Worm (Caenorhabditis elegans) whole organism, L4 larva: ENCODE data around the gene fbxa-133.
"Not testable (repeated sequence)": the region's sequence is repeated elsewhere in the genome, so short reads cannot be mapped to it uniquely, and the experiment has no call there.

Experiments
- Y105C5A.15 ChIP-seq: fragments of 200-800 bp; sonication (Bioruptor generic); IDR thresholded peaks from 2 replicates; pipeline ENCODE4 v1.3.6; 2022; ENCODE audit warnings: missing genetic modification characterization, missing compliant biosample characterization
- Y5F2A.4 ChIP-seq: fragments of 200-800 bp; sonication (Bioruptor generic); optimal IDR thresholded peaks from 2 replicates; lab custom pipeline; 2018; ENCODE audit warnings: mild to moderate bottlenecking, missing genetic modification characterization, missing compliant biosample characterization
- Y75B8A.6 ChIP-seq: fragments of 200-800 bp; sonication (Bioruptor generic); IDR thresholded peaks from 2 replicates; pipeline ENCODE4 v1.3.6; 2022; ENCODE audit warnings: missing genetic modification reagents, missing genetic modification characterization, missing compliant biosample characterization
- aha-1 ChIP-seq: fragments of 150-350 bp; peaks from one replicate; lab custom pipeline; 2014; ENCODE audit warnings: missing biosample characterization, missing genetic modification characterization
- aly-2 ChIP-seq: sonication (generic microtip); optimal IDR thresholded peaks from 2 replicates; lab custom pipeline; 2018; ENCODE audit warnings: missing biosample characterization, missing genetic modification characterization
- ceh-28 ChIP-seq: fragments of 150-350 bp; optimal IDR thresholded peaks from 2 replicates; lab custom pipeline; 2014; ENCODE audit warnings: missing biosample characterization, missing genetic modification reagents, missing genetic modification characterization
- daf-8 ChIP-seq: fragments of 200-800 bp; sonication (Bioruptor generic); IDR thresholded peaks from 2 replicates; pipeline ENCODE4 v1.3.6; 2022; ENCODE audit warnings: missing genetic modification characterization, missing compliant biosample characterization
- dmd-6 ChIP-seq: fragments of 200-800 bp; sonication (Bioruptor generic); IDR thresholded peaks from 2 replicates; pipeline ENCODE4 v1.3.6; 2022; ENCODE audit warnings: missing genetic modification reagents, missing genetic modification characterization, missing compliant biosample characterization
- dmd-8 ChIP-seq: fragments of 200-800 bp; sonication (Bioruptor generic); IDR thresholded peaks from 2 replicates; pipeline ENCODE4 v1.3.6; 2022; ENCODE audit warnings: missing genetic modification characterization, missing compliant biosample characterization
- dpl-1 ChIP-seq: fragments of 150-350 bp; optimal IDR thresholded peaks from 2 replicates; lab custom pipeline; 2014; ENCODE audit warnings: missing biosample characterization, missing genetic modification reagents, missing genetic modification characterization
- dve-1 ChIP-seq: sonication (generic microtip); optimal IDR thresholded peaks from 2 replicates; lab custom pipeline; 2017; ENCODE audit warnings: antibody characterized with exemption, mild to moderate bottlenecking, missing genetic modification characterization, missing compliant biosample characterization; ENCODE audit not compliant: insufficient read depth
- egl-43 ChIP-seq: fragments of 200-800 bp; sonication (Bioruptor generic); IDR thresholded peaks from 2 replicates; pipeline ENCODE4 v1.3.6; 2022; ENCODE audit warnings: missing genetic modification reagents, missing genetic modification characterization, missing compliant biosample characterization
- fkh-10 ChIP-seq: fragments of 150-350 bp; optimal IDR thresholded peaks from 2 replicates; lab custom pipeline; 2014; ENCODE audit warnings: missing biosample characterization, missing genetic modification reagents, missing genetic modification characterization
- gei-8 ChIP-seq: fragments of 200-800 bp; sonication (Bioruptor generic); optimal IDR thresholded peaks from 2 replicates; lab custom pipeline; 2018; ENCODE audit warnings: mild to moderate bottlenecking, missing genetic modification characterization, missing compliant biosample characterization
- hif-1 ChIP-seq, 2 experiments: sonication (generic microtip); optimal IDR thresholded peaks; 2 replicates each; lab custom pipeline; 2016 to 2017; ENCODE audit warnings: missing compliant biosample characterization in 2 of 2, missing genetic modification characterization in 2 of 2, missing genetic modification reagents in 2 of 2, missing genotype in 2 of 2, mild to moderate bottlenecking in 1 of 2
- hlh-11 ChIP-seq: fragments of 200-800 bp; sonication (Bioruptor generic); optimal IDR thresholded peaks from 2 replicates; lab custom pipeline; 2018; ENCODE audit warnings: mild to moderate bottlenecking, missing genetic modification characterization, missing compliant biosample characterization
- hlh-30 ChIP-seq: sonication (generic microtip); optimal IDR thresholded peaks from 2 replicates; lab custom pipeline; 2017; ENCODE audit warnings: antibody characterized with exemption, mild to moderate bottlenecking, missing genetic modification characterization, missing compliant biosample characterization; ENCODE audit not compliant: insufficient read depth
- hmg-1.1 ChIP-seq: fragments of 200-800 bp; sonication (Bioruptor generic); IDR thresholded peaks from 2 replicates; pipeline ENCODE4 v1.3.6; 2022; ENCODE audit warnings: missing genetic modification reagents, missing genetic modification characterization, missing compliant biosample characterization
- jun-1 ChIP-seq: fragments of 150-350 bp; optimal IDR thresholded peaks from 2 replicates; lab custom pipeline; 2014; ENCODE audit warnings: missing biosample characterization, missing genetic modification reagents, missing genetic modification characterization
- lir-3 ChIP-seq: sonication (generic microtip); optimal IDR thresholded peaks from 2 replicates; lab custom pipeline; 2016; ENCODE audit warnings: mild to moderate bottlenecking, missing genetic modification characterization, missing compliant biosample characterization
- lsy-2 ChIP-seq, 2 experiments: fragments of 150-350 bp in 1 of 2; sonication (generic microtip) in 1 of 2; optimal IDR thresholded peaks; 2 replicates each; lab custom pipeline; 2014 to 2017; ENCODE audit warnings: missing biosample characterization in 2 of 2, missing genetic modification characterization in 2 of 2
- mdl-1 ChIP-seq, 2 experiments: fragments of 150-350 bp in 1 of 2; sonication (generic microtip) in 1 of 2; optimal IDR thresholded peaks; 2 replicates each; lab custom pipeline; 2014 to 2017; ENCODE audit warnings: missing biosample characterization in 2 of 2, missing genetic modification characterization in 2 of 2
- nhr-11 ChIP-seq: fragments of 150-350 bp; optimal IDR thresholded peaks from 2 replicates; lab custom pipeline; 2014; ENCODE audit warnings: missing biosample characterization, missing genetic modification characterization
- nhr-237 ChIP-seq: sonication (generic microtip); optimal IDR thresholded peaks from 2 replicates; lab custom pipeline; 2017; ENCODE audit warnings: missing biosample characterization, missing genetic modification characterization
- nhr-25 ChIP-seq: sonication (generic microtip); optimal IDR thresholded peaks from 2 replicates; lab custom pipeline; 2017; ENCODE audit warnings: missing genetic modification characterization, mild to moderate bottlenecking, missing compliant biosample characterization, antibody characterized with exemption, moderate library complexity, borderline replicate concordance; ENCODE audit not compliant: insufficient read depth
- nhr-28 ChIP-seq: fragments of 150-350 bp; optimal IDR thresholded peaks from 2 replicates; lab custom pipeline; 2014; ENCODE audit warnings: missing biosample characterization, missing genetic modification characterization
- nhr-42 ChIP-seq: fragments of 200-800 bp; sonication (Bioruptor generic); IDR thresholded peaks from 2 replicates; pipeline ENCODE4 v1.3.6; 2022; ENCODE audit warnings: missing genetic modification characterization, missing compliant biosample characterization
- nhr-48 ChIP-seq: sonication (generic microtip); optimal IDR thresholded peaks from 2 replicates; lab custom pipeline; 2016; ENCODE audit warnings: mild to moderate bottlenecking, missing genetic modification characterization, missing compliant biosample characterization
- php-3 ChIP-seq: fragments of 200-800 bp; sonication (Bioruptor generic); IDR thresholded peaks from 2 replicates; pipeline ENCODE4 v1.3.6; 2022; ENCODE audit warnings: missing genetic modification reagents, missing genetic modification characterization, missing compliant biosample characterization
- pqm-1 ChIP-seq: sonication (generic microtip); optimal IDR thresholded peaks from 2 replicates; lab custom pipeline; 2017; ENCODE audit warnings: missing biosample characterization, missing genetic modification characterization
- sdz-12 ChIP-seq: fragments of 200-800 bp; sonication (Bioruptor generic); optimal IDR thresholded peaks from 2 replicates; lab custom pipeline; 2018; ENCODE audit warnings: mild to moderate bottlenecking, missing genetic modification characterization, missing compliant biosample characterization
- snpc-1.2 ChIP-seq: fragments of 200-800 bp; sonication (Bioruptor generic); IDR thresholded peaks from 2 replicates; pipeline ENCODE4 v1.3.6; 2022; ENCODE audit warnings: missing genetic modification reagents, missing genetic modification characterization, missing compliant biosample characterization
- unc-39 ChIP-seq: sonication (generic microtip); optimal IDR thresholded peaks from 2 replicates; lab custom pipeline; 2017; ENCODE audit warnings: missing biosample characterization, missing genetic modification characterization
- zfp-2 ChIP-seq: sonication (generic microtip); optimal IDR thresholded peaks from 2 replicates; lab custom pipeline; 2016; ENCODE audit warnings: mild to moderate bottlenecking, missing genetic modification characterization, missing compliant biosample characterization
- ztf-11 ChIP-seq: fragments of 150-350 bp; optimal IDR thresholded peaks from 2 replicates; lab custom pipeline; 2014; ENCODE audit warnings: missing biosample characterization, missing genetic modification characterization

fbxa-133 gene

ce11 chrV:17610503-17610902 lies 25.9 kb downstream of the fbxa-133 start, which contains the start of gene Y6G8.15:
Gene Y6G8.15, minus strand, starts transcription at chrV:17610603.
- TF ChIP-seq nhr-48 (tag; lab: Kevin White, UChicago); aha-1 (tag; lab: Kevin White, UChicago); snpc-1.2 (GFP tag; lab: Robert Waterston, UW): not testable (repeated sequence)

DNA sequence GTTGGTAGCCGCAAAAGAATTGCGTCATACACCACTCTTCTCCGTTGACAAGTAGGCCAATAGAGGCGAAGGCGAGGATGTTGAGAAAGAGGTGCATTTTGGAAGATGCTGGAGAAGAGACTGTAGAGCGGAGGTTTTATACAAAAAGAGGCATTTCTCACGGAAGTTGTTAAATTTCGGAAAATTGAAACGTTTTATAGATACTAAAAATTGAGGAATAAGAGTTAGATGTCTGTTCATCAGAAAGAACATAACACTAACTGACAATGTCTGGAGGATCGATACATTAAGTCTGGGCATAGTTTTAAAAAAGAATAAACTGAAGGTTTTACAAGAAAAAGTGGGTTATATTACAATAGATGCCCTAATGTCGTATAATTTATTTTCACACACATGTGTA lies 29.7 kb downstream of the fbxa-133 start, which contains the start of gene Y6G8.14:
Gene Y6G8.14 (minus strand): TSS at position 101 of the 400 bp plus-strand sequence.
- TF ChIP-seq fkh-10 (GFP tag; lab: Kevin White, UChicago): no peak
- TF ChIP-seq hmg-1.1 (GFP tag; lab: Robert Waterston, UW): no peak

DNA sequence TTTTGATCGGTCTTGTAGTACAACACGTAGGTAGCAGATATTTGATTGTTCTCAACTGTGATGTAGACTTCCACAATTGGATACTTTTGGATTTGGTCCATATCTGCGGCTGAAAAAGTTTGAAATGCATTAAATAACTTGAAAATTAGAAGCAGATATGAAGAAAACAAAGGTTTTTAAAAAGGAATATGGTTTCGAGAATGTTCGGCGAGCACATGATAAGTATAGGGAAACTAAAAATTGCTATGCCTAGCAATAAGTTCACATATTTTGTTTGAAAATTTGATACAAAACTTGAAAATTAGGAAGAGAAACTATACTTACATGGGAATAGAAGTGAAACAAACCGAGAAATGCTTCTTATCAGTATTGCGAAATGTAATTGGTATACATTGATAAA lies 31.0 kb downstream of the fbxa-133 start, which contains the start of gene Y6G8.5:
Gene Y6G8.5 (minus strand): TSS at position 101 of the 400 bp plus-strand sequence.
- TF ChIP-seq pqm-1 (tag; lab: Kevin White, UChicago): peak; percentile 64
- TF ChIP-seq lsy-2 (tag; optimal IDR thresholded peaks at IDR 0.05; lab: Kevin White, UChicago): no peak
- TF ChIP-seq, all 104 proteins: peak for 1

DNA sequence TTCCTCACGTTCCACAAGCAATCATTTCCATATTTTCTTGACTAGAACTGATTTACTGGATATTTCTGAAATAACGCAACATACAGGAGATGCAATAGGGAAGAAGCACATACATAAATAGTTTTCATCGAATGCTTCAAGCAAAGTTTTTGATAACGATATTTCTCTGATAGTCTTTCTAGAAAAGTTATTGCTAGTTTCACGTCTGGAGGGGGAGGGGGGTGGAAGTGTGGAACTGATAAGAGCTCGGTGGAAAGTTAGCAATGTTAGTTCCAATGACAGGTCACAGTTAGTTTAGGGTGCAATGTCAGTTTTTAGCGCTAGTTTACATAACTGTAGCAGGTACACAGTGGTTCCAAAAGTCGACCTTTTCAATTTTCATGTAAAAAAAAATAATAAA lies 32.2 kb downstream of the fbxa-133 start, which contains the start of gene Y6G8.6:
Gene Y6G8.6 (minus strand): TSS at position 98 of the 400 bp plus-strand sequence.
- TF ChIP-seq php-3: 0 out of 2 replicates have a peak, but pooled peaks have one; percentile 42
- peak; percentile 51 for TF ChIP-seq pqm-1 (tag; lab: Kevin White, UChicago)
- TF ChIP-seq nhr-28 (tag; lab: Kevin White, UChicago): peak; percentile 53
- TF ChIP-seq nhr-48 (tag; lab: Kevin White, UChicago): no peak

DNA sequence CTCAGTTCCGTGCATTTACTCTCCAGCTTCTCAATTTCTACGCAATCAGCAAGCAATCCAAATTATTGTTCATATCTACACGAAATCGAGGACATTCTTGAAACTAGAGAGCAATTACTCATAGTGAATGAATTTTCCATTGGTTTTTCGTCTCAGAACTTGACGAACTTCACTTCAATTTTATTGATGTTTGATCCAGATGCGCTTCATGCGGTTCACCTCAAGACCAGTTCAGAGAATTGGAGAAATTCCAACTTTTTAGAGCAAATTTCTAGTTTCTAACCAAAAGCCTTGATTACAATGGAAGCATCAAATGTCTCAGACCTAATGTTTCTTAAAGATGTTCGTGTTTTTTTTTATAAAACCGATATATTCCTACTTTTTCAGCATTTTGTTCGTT lies 35.7 kb downstream of the fbxa-133 start, which contains the start of gene Y6G8.8:
Gene Y6G8.8 (plus strand): TSS at position 301 of the 400 bp plus-strand sequence.
- TF ChIP-seq dve-1 (tag; lab: Kevin White, UChicago): no peak
- TF ChIP-seq nhr-28 (tag; lab: Kevin White, UChicago): no peak
- TF ChIP-seq hlh-11 (tag; lab: Kevin White, UChicago): no peak
- TF ChIP-seq hif-1 (tag; optimal IDR thresholded peaks at IDR 0.05; lab: Kevin White, UChicago): no peak
- no peak for TF ChIP-seq unc-39 (tag; lab: Kevin White, UChicago)
- no peak for TF ChIP-seq aly-2 (tag; lab: Kevin White, UChicago)
- no peak for TF ChIP-seq daf-8 (GFP tag; lab: Robert Waterston, UW)

DNA sequence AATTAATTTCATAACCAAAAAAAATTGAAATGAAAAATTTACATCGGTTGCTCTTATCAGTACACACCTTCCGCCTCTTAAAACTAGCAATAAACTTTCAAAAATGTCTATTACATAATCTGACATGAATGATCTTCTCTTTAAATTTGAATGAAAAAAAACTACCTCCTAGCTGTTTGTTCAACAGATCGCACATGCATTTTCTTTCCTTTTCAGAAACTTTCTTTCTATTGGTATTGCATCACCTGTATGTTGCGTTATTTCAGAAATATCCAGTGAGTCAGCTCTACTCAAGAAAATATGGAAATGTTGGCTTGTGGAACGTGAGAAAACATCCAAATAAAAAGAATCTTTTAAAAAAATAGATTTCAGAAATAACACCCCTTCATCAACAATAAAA lies 38.6 kb downstream of the fbxa-133 start, which contains the start of gene F57G4.1:
Gene F57G4.1 (plus strand): TSS at position 301 of the 400 bp plus-strand sequence.
- TF ChIP-seq jun-1: no peak
- TF ChIP-seq egl-43 (GFP tag; lab: Robert Waterston, UW): no peak
- no peak for TF ChIP-seq dmd-8
- TF ChIP-seq lir-3 (tag; lab: Kevin White, UChicago): no peak
- no peak for TF ChIP-seq gei-8 (GFP tag; lab: Kevin White, UChicago)

- TF ChIP-seq nhr-42 (GFP tag; lab: Robert Waterston, UW) (no peak), hlh-30 (no peak), zfp-2 (tag; lab: Kevin White, UChicago) (no peak), mdl-1 (tag; optimal IDR thresholded peaks at IDR 0.05; lab: Kevin White, UChicago) (no peak), Y105C5A.15 (GFP tag; lab: Robert Waterston, UW) (no peak), hmg-1.1 (GFP tag; lab: Robert Waterston, UW) (no peak), nhr-25 (tag; lab: Kevin White, UChicago) (no peak), nhr-237 (tag; lab: Kevin White, UChicago) (no peak), daf-8 (GFP tag; lab: Robert Waterston, UW) (no peak), lir-3 (tag; lab: Kevin White, UChicago) (no peak), dmd-6 (GFP tag; lab: Robert Waterston, UW) (no peak), sdz-12 (GFP tag; lab: Kevin White, UChicago) (no peak), dmd-8 (no peak), dpl-1 (GFP tag; lab: Kevin White, UChicago) (no peak), Y5F2A.4 (GFP tag; lab: Kevin White, UChicago) (no peak), Y75B8A.6 (GFP tag; lab: Robert Waterston, UW) (no peak), jun-1 (no peak), nhr-11 (no peak), ceh-28 (tag; lab: Kevin White, UChicago) (no peak), ztf-11 (no peak)
- TF ChIP-seq, all 104 proteins: peak for 0
Observed at ce11 chrV:17624906-17625305, 40.3 kb downstream of the fbxa-133 start, which contains the start of gene F57G4.11. Gene F57G4.11, plus strand, starts transcription at chrV:17625206.
